Comparison of ENCODE assay signal across 3 fruit fly cellular contexts in genomic region chr3L:11047877-11048276, dm6.
TF ChIP-seq lines count a peak whose summit lies in the region.

No protein-coding gene starts in this region.

TF ChIP-seq in whole organism, embryonic, 481 proteins besides CTCF, POLR2A, EP300 and RAD21 (continued from another document and continues in another):
- TF ChIP-seq lmd (GFP tag; IDR thresholded peaks at IDR 0.05; lab: Robert Waterston, UW) (peak; percentile 84), lov (optimal IDR thresholded peaks at IDR 0.05; lab: Kevin White, UChicago) (no peak), lov (GFP tag; IDR thresholded peaks at IDR 0.05; lab: Robert Waterston, UW) (peak; percentile 84), pum (GFP tag; optimal IDR thresholded peaks at IDR 0.05; lab: Kevin White, UChicago) (peak; percentile 83), HLHmδ (GFP tag; optimal IDR thresholded peaks at IDR 0.05; lab: Kevin White, UChicago) (peak; percentile 71), zen2 (GFP tag; IDR thresholded peaks at IDR 0.05; lab: Robert Waterston, UW; ENCODE audit: partially characterized antibody) (no peak), CG12659 (GFP tag; optimal IDR thresholded peaks at IDR 0.05; lab: Kevin White, UChicago) (peak; percentile 46), tgo (GFP tag; IDR thresholded peaks at IDR 0.05; lab: Robert Waterston, UW) (peak; percentile 80), Poxn (GFP tag; IDR thresholded peaks at IDR 0.05; lab: Robert Waterston, UW) (no peak), Adf1 (GFP tag; IDR thresholded peaks at IDR 0.05; lab: Robert Waterston, UW) (peak; percentile 19; the same call in 1 of the 2 replicates), fru (optimal IDR thresholded peaks at IDR 0.05; lab: Kevin White, UChicago) (no peak), CG10209 (GFP tag; optimal IDR thresholded peaks at IDR 0.05; lab: Kevin White, UChicago) (peak; percentile 57), ab (GFP tag; optimal IDR thresholded peaks at IDR 0.05; lab: Kevin White, UChicago) (peak; percentile 11), hkb (optimal IDR thresholded peaks at IDR 0.05; lab: Kevin White, UChicago) (no peak), hkb (GFP tag; IDR thresholded peaks at IDR 0.05; lab: Robert Waterston, UW) (peak; percentile 55; the same call in 1 of the 2 replicates), zen (tag; optimal IDR thresholded peaks at IDR 0.05; lab: Kevin White, UChicago) (peak; percentile 72), tx (GFP tag; optimal IDR thresholded peaks at IDR 0.05; lab: Kevin White, UChicago) (peak; percentile 51), CG7372 (GFP tag; IDR thresholded peaks at IDR 0.05; lab: Robert Waterston, UW) (peak; percentile 99), Meics (GFP tag; optimal IDR thresholded peaks at IDR 0.05; lab: Kevin White, UChicago) (peak; percentile 81), CG6765 (GFP tag; optimal IDR thresholded peaks at IDR 0.05; lab: Kevin White, UChicago) (peak; percentile 42), C15 (GFP tag; IDR thresholded peaks at IDR 0.05; lab: Robert Waterston, UW) (no peak), chm (GFP tag; IDR thresholded peaks at IDR 0.05; lab: Robert Waterston, UW) (peak; percentile 77), schlank (tag; optimal IDR thresholded peaks at IDR 0.05; lab: Kevin White, UChicago) (peak; percentile 42), CG34376 (GFP tag; optimal IDR thresholded peaks at IDR 0.05; lab: Kevin White, UChicago) (peak; percentile 45), gfzf (GFP tag; optimal IDR thresholded peaks at IDR 0.05; lab: Kevin White, UChicago) (no peak), CG14667 (GFP tag; IDR thresholded peaks at IDR 0.05; lab: Robert Waterston, UW) (peak; percentile 72), CG10274 (GFP tag; optimal IDR thresholded peaks at IDR 0.05; lab: Kevin White, UChicago) (peak; percentile 55), mld (GFP tag; IDR thresholded peaks at IDR 0.05; lab: Robert Waterston, UW; ENCODE audit: partially characterized antibody) (no peak), CG16863 (GFP tag; optimal IDR thresholded peaks at IDR 0.05; lab: Kevin White, UChicago) (peak; percentile 81), CG1603 (tag; optimal IDR thresholded peaks at IDR 0.05; lab: Kevin White, UChicago) (peak; percentile 82), CG7271 (tag; optimal IDR thresholded peaks at IDR 0.05; lab: Kevin White, UChicago) (peak; percentile 34), CG17359 (tag; optimal IDR thresholded peaks at IDR 0.05; lab: Kevin White, UChicago) (peak; percentile 80), peb (GFP tag; IDR thresholded peaks at IDR 0.05; lab: Robert Waterston, UW) (no peak; the same call in 1 of the 2 replicates), hbn (GFP tag; IDR thresholded peaks at IDR 0.05; lab: Robert Waterston, UW; ENCODE audit: partially characterized antibody) (no peak), CG11560 (tag; IDR thresholded peaks at IDR 0.05; lab: Robert Waterston, UW) (peak; percentile 52; the same call in 1 of the 3 replicates), z (GFP tag; IDR thresholded peaks at IDR 0.05; lab: Robert Waterston, UW) (peak; percentile 43; the same call in 1 of the 3 replicates), CG30403 (GFP tag; optimal IDR thresholded peaks at IDR 0.05; lab: Kevin White, UChicago) (peak; percentile 82), Dll (GFP tag; IDR thresholded peaks at IDR 0.05; lab: Robert Waterston, UW; ENCODE audit: partially characterized antibody) (no peak), sim (GFP tag; IDR thresholded peaks at IDR 0.05; lab: Robert Waterston, UW) (no peak), gce (GFP tag; IDR thresholded peaks at IDR 0.05; lab: Robert Waterston, UW) (peak; percentile 72; the same call in 1 of the 3 replicates), gem (tag; optimal IDR thresholded peaks at IDR 0.05; lab: Kevin White, UChicago) (peak; percentile 62), Hr39 (optimal IDR thresholded peaks at IDR 0.05; lab: Kevin White, UChicago) (no peak), HLH4C (GFP tag; IDR thresholded peaks at IDR 0.05; lab: Robert Waterston, UW; ENCODE audit: partially characterized antibody) (no peak)

TF ChIP-seq in whole organism, prepupa, 60 proteins besides CTCF, POLR2A, EP300 and RAD21 (continued from another document):
- no peak for TF ChIP-seq CG8632 (GFP tag; optimal IDR thresholded peaks at IDR 0.05; lab: Kevin White, UChicago)
- no peak for TF ChIP-seq svp (GFP tag; lab: Kevin White, UChicago)
- TF ChIP-seq fd85E (GFP tag; optimal IDR thresholded peaks at IDR 0.05; lab: Kevin White, UChicago), result no peak
- peak; percentile 23 for TF ChIP-seq CG8319 (GFP tag; optimal IDR thresholded peaks at IDR 0.05; lab: Kevin White, UChicago)
- peak; percentile 59 for TF ChIP-seq acj6 (GFP tag; optimal IDR thresholded peaks at IDR 0.05; lab: Kevin White, UChicago)
- peak; percentile 45 for TF ChIP-seq Sox102F (GFP tag; optimal IDR thresholded peaks at IDR 0.05; lab: Kevin White, UChicago)
- TF ChIP-seq Eip75B (GFP tag; optimal IDR thresholded peaks at IDR 0.05; lab: Kevin White, UChicago), result peak; percentile 64
- TF ChIP-seq CG9139 (GFP tag; optimal IDR thresholded peaks at IDR 0.05; lab: Kevin White, UChicago), result no peak
- peak in 1 of 2 experiments; percentile 55 for TF ChIP-seq salr (GFP tag; optimal IDR thresholded peaks at IDR 0.05; lab: Kevin White, UChicago)
- no peak for TF ChIP-seq dac (GFP tag; optimal IDR thresholded peaks at IDR 0.05; lab: Kevin White, UChicago)
- no peak for TF ChIP-seq CG6163 (GFP tag; IDR thresholded peaks at IDR 0.05; lab: Robert Waterston, UW)
- peak; percentile 76 for TF ChIP-seq Hr39 (GFP tag; optimal IDR thresholded peaks at IDR 0.05; lab: Kevin White, UChicago)
- TF ChIP-seq CG3919 (GFP tag; optimal IDR thresholded peaks at IDR 0.05; lab: Kevin White, UChicago), result peak; percentile 71
- TF ChIP-seq CG31627 (GFP tag; optimal IDR thresholded peaks at IDR 0.05; lab: Kevin White, UChicago), result peak; percentile 81
- TF ChIP-seq Met (GFP tag; optimal IDR thresholded peaks at IDR 0.05; lab: Kevin White, UChicago), result peak; percentile 67
- TF ChIP-seq CG11762 (GFP tag; optimal IDR thresholded peaks at IDR 0.05; lab: Kevin White, UChicago; ENCODE audit: insufficient read depth), result peak; percentile 20
- peak; percentile 62 for TF ChIP-seq CG6792 (GFP tag; optimal IDR thresholded peaks at IDR 0.05; lab: Kevin White, UChicago)
- TF ChIP-seq fd59A (GFP tag; optimal IDR thresholded peaks at IDR 0.05; lab: Kevin White, UChicago), result no peak
- peak; percentile 30 for TF ChIP-seq CG32006 (GFP tag; optimal IDR thresholded peaks at IDR 0.05; lab: Kevin White, UChicago)
- TF ChIP-seq CG7368 (GFP tag; optimal IDR thresholded peaks at IDR 0.05; lab: Kevin White, UChicago), result peak; percentile 31
- peak; percentile 62 for TF ChIP-seq eg (GFP tag; IDR thresholded peaks at IDR 0.05; lab: Robert Waterston, UW)
- no peak for TF ChIP-seq CG6808 (GFP tag; optimal IDR thresholded peaks at IDR 0.05; lab: Kevin White, UChicago)
- no peak for TF ChIP-seq CG6276 (GFP tag; optimal IDR thresholded peaks at IDR 0.05; lab: Kevin White, UChicago)
- TF ChIP-seq CG16779 (tag; optimal IDR thresholded peaks at IDR 0.05; lab: Kevin White, UChicago), result no peak
- TF ChIP-seq net (GFP tag; optimal IDR thresholded peaks at IDR 0.05; lab: Kevin White, UChicago), result peak; percentile 46
- peak; percentile 37 for TF ChIP-seq CG10669 (GFP tag; optimal IDR thresholded peaks at IDR 0.05; lab: Kevin White, UChicago)
- TF ChIP-seq Gug (GFP tag; IDR thresholded peaks at IDR 0.05; lab: Robert Waterston, UW), result no peak
- TF ChIP-seq Ets21C (GFP tag; optimal IDR thresholded peaks at IDR 0.05; lab: Kevin White, UChicago), result peak; percentile 32
- peak; percentile 37 for TF ChIP-seq Smox (GFP tag; optimal IDR thresholded peaks at IDR 0.05; lab: Kevin White, UChicago)
- TF ChIP-seq Eip93F (GFP tag; optimal IDR thresholded peaks at IDR 0.05; lab: Kevin White, UChicago), result no peak
- TF ChIP-seq Hr4 (GFP tag; optimal IDR thresholded peaks at IDR 0.05; lab: Kevin White, UChicago), result peak; percentile 31
- TF ChIP-seq spab (GFP tag; optimal IDR thresholded peaks at IDR 0.05; lab: Kevin White, UChicago), result no peak
- peak; percentile 53 for TF ChIP-seq CG6854 (GFP tag; optimal IDR thresholded peaks at IDR 0.05; lab: Kevin White, UChicago)
- TF ChIP-seq CG11294 (GFP tag; IDR thresholded peaks at IDR 0.05; lab: Robert Waterston, UW), result no peak; the same call in 1 of the 2 replicates
- TF ChIP-seq CG10631 (GFP tag; optimal IDR thresholded peaks at IDR 0.05; lab: Kevin White, UChicago), result no peak
- TF ChIP-seq CG34406 (GFP tag; optimal IDR thresholded peaks at IDR 0.05; lab: Kevin White, UChicago), result peak; percentile 55
- no peak for TF ChIP-seq CG1621 (tag; optimal IDR thresholded peaks at IDR 0.05; lab: Kevin White, UChicago)
- TF ChIP-seq lz (GFP tag; optimal IDR thresholded peaks at IDR 0.05; lab: Kevin White, UChicago), result peak; percentile 75
- peak; percentile 80 for TF ChIP-seq cyc (GFP tag; optimal IDR thresholded peaks at IDR 0.05; lab: Kevin White, UChicago)
- TF ChIP-seq vri (GFP tag; optimal IDR thresholded peaks at IDR 0.05; lab: Kevin White, UChicago), result no peak

TF ChIP-seq in whole organism, wandering third instar larva, 38 proteins besides CTCF, POLR2A, EP300 and RAD21 (continued from another document):
- TF ChIP-seq fru (GFP tag; optimal IDR thresholded peaks at IDR 0.05; lab: Kevin White, UChicago) (peak; percentile 60), h (GFP tag; optimal IDR thresholded peaks at IDR 0.05; lab: Kevin White, UChicago) (peak; percentile 55), Myc (optimal IDR thresholded peaks at IDR 0.05; lab: Kevin White, UChicago) (peak; percentile 92), dl (GFP tag; optimal IDR thresholded peaks at IDR 0.05; lab: Kevin White, UChicago; ENCODE audit: insufficient read depth in 1 of 2, partially characterized antibody in 2 of 2) (no peak), br (GFP tag; optimal IDR thresholded peaks at IDR 0.05; lab: Kevin White, UChicago) (peak; percentile 73), woc (GFP tag; optimal IDR thresholded peaks at IDR 0.05; lab: Kevin White, UChicago) (no peak), Hr78 (GFP tag; optimal IDR thresholded peaks at IDR 0.05; lab: Kevin White, UChicago) (no peak), Jra (GFP tag; optimal IDR thresholded peaks at IDR 0.05; lab: Kevin White, UChicago) (no peak)
